4 worm cellular contexts compared by ENCODE assay signal in the genomic region with DNA sequence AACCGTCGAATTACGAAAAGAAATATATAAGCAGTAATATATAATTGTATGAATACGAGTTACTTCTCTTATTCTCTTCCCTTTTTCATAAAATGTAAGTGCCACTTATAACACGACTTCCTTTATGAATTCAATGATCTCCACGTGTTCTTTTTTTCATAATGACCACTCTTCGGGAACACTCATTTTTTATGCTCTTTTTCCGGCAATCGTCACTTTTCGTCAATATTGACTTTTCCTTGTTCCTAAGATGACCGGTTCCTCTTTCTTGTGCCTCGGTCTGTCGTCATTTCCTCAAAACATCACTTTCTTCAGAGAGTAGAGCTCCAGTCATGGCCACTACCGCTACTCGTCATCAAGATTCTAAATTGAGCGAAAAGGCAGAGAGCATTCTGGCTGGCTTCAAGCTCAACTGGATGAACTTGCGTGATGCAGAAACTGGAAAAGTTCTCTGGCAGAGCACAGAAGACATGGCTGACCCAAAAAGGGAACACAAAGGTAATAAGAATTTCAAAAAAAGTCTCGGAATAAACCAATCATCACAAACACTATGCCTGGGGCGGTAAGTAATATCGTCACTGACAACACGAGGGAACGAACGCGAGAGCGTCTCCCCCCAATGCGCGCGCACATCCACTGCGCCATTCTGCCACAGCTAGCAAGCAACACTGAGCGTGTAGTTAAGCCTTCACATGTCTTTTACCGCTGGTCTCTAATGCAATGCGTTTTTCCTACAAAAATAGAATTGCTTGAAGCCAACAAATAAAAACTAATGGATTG.
TF ChIP-seq lines count a peak whose summit lies in the region.

A gene (plus strand): TSS at position 309 of the 780 bp plus-strand sequence.

TF ChIP-seq in whole organism, L2 larva, 48 proteins besides CTCF, POLR2A, EP300 and RAD21 (continues in another document):
- TF ChIP-seq elt-1 (tag; optimal IDR thresholded peaks at IDR 0.05; lab: Kevin White, UChicago) (no peak), unc-55 (GFP tag; optimal IDR thresholded peaks at IDR 0.05; lab: Kevin White, UChicago) (peak; percentile 74), ZK546.5 (tag; optimal IDR thresholded peaks at IDR 0.05; lab: Kevin White, UChicago) (no peak), gmeb-1 (tag; optimal IDR thresholded peaks at IDR 0.05; lab: Kevin White, UChicago) (peak; percentile 68), mab-5 (tag; optimal IDR thresholded peaks at IDR 0.05; lab: Kevin White, UChicago) (peak; percentile 56), ztf-4 (tag; optimal IDR thresholded peaks at IDR 0.05; lab: Kevin White, UChicago) (peak; percentile 60), sma-3 (GFP tag; optimal IDR thresholded peaks at IDR 0.05; lab: Kevin White, UChicago) (peak; percentile 55), sem-4 (tag; optimal IDR thresholded peaks at IDR 0.05; lab: Kevin White, UChicago) (peak; percentile 56), elt-3 (tag; optimal IDR thresholded peaks at IDR 0.05; lab: Kevin White, UChicago) (no peak), lin-39 (tag; optimal IDR thresholded peaks at IDR 0.05; lab: Kevin White, UChicago) (no peak), nhr-23 (tag; optimal IDR thresholded peaks at IDR 0.05; lab: Kevin White, UChicago) (no peak), blmp-1 (tag; optimal IDR thresholded peaks at IDR 0.05; lab: Kevin White, UChicago; ENCODE audit: insufficient read depth) (peak; percentile 25), nhr-129 (tag; optimal IDR thresholded peaks at IDR 0.05; lab: Kevin White, UChicago) (peak; percentile 76), F13H6.1 (tag; optimal IDR thresholded peaks at IDR 0.05; lab: Kevin White, UChicago) (peak; percentile 65), unc-62 (GFP tag; optimal IDR thresholded peaks at IDR 0.05; lab: Kevin White, UChicago) (no peak), lsy-2 (tag; optimal IDR thresholded peaks at IDR 0.05; lab: Kevin White, UChicago) (peak; percentile 7 to 61), aly-2 (tag; optimal IDR thresholded peaks at IDR 0.05; lab: Kevin White, UChicago) (no peak), sma-9 (GFP tag; optimal IDR thresholded peaks at IDR 0.05; lab: Kevin White, UChicago) (peak; percentile 84), sma-9 (tag; optimal IDR thresholded peaks at IDR 0.05; lab: Kevin White, UChicago) (no peak), nhr-6 (tag; optimal IDR thresholded peaks at IDR 0.05; lab: Kevin White, UChicago) (no peak), snpc-4 (tag; optimal IDR thresholded peaks at IDR 0.05; lab: Kevin White, UChicago) (peak; percentile 22)

TF ChIP-seq in whole organism, L4 larva, 104 proteins besides CTCF, POLR2A, EP300 and RAD21 (continues in another document):
- peak; percentile 91 for TF ChIP-seq nhr-111 (GFP tag; optimal IDR thresholded peaks at IDR 0.05; lab: Kevin White, UChicago)
- TF ChIP-seq R02D3.7 (tag; optimal IDR thresholded peaks at IDR 0.05; lab: Kevin White, UChicago): no peak
- peak; percentile 55; the same call in 1 of the 2 replicates for TF ChIP-seq zip-11 (GFP tag; IDR thresholded peaks at IDR 0.05; lab: Robert Waterston, UW)
- peak; percentile 84 for TF ChIP-seq rbr-2 (tag; optimal IDR thresholded peaks at IDR 0.05; lab: Kevin White, UChicago)
- peak; percentile 77 for TF ChIP-seq spr-3 (GFP tag; optimal IDR thresholded peaks at IDR 0.05; lab: Kevin White, UChicago)
- TF ChIP-seq mes-2 (tag; optimal IDR thresholded peaks at IDR 0.05; lab: Kevin White, UChicago; ENCODE audit: poor library complexity, severe bottlenecking): peak; percentile 86
- peak; percentile 40 for TF ChIP-seq nhr-77 (tag; optimal IDR thresholded peaks at IDR 0.05; lab: Kevin White, UChicago)
- peak; percentile 69; the same call in 1 of the 2 replicates for TF ChIP-seq nhr-42 (GFP tag; IDR thresholded peaks at IDR 0.05; lab: Robert Waterston, UW)
- TF ChIP-seq ztf-7 (tag; optimal IDR thresholded peaks at IDR 0.05; lab: Kevin White, UChicago): peak; percentile 40
- peak; percentile 86 for TF ChIP-seq nhr-41 (GFP tag; IDR thresholded peaks at IDR 0.05; lab: Robert Waterston, UW)
- peak; percentile 85 for TF ChIP-seq mdt-29 (GFP tag; IDR thresholded peaks at IDR 0.05; lab: Robert Waterston, UW)
- TF ChIP-seq set-16 (GFP tag; IDR thresholded peaks at IDR 0.05; lab: Robert Waterston, UW): peak; percentile 54; the same call in 1 of the 2 replicates
- TF ChIP-seq madf-5 (GFP tag; IDR thresholded peaks at IDR 0.05; lab: Robert Waterston, UW): peak; percentile 74 to 96; a peak in 3 of 4 replicates
- TF ChIP-seq Y105C5A.15 (GFP tag; IDR thresholded peaks at IDR 0.05; lab: Robert Waterston, UW): 0 out of 2 replicates have a peak, but pooled peaks have one; percentile 68
- peak; percentile 74; the same call in 1 of the 2 replicates for TF ChIP-seq ceh-20 (GFP tag; IDR thresholded peaks at IDR 0.05; lab: Robert Waterston, UW)
- TF ChIP-seq duxl-1 (tag; optimal IDR thresholded peaks at IDR 0.05; lab: Kevin White, UChicago; ENCODE audit: poor library complexity): peak; percentile 83
- peak; percentile 61 for TF ChIP-seq dve-1 (tag; optimal IDR thresholded peaks at IDR 0.05; lab: Kevin White, UChicago; ENCODE audit: insufficient read depth)
- peak; percentile 57 for TF ChIP-seq unc-130 (GFP tag; optimal IDR thresholded peaks at IDR 0.05; lab: Kevin White, UChicago)
- peak; percentile 81 for TF ChIP-seq dmd-9 (GFP tag; IDR thresholded peaks at IDR 0.05; lab: Robert Waterston, UW)

TF ChIP-seq in whole organism, late embryonic, 69 proteins besides CTCF, POLR2A, EP300 and RAD21 (continues in another document):
- TF ChIP-seq F13H6.1 (tag; optimal IDR thresholded peaks at IDR 0.05; lab: Kevin White, UChicago) (peak; percentile 79), C38D4.7 (GFP tag; optimal IDR thresholded peaks at IDR 0.05; lab: Kevin White, UChicago) (peak; percentile 94), ama-1 (optimal IDR thresholded peaks at IDR 0.05; lab: Kevin White, UChicago) (no peak), pax-1 (tag; optimal IDR thresholded peaks at IDR 0.05; lab: Kevin White, UChicago) (no peak), hlh-6 (tag; optimal IDR thresholded peaks at IDR 0.05; lab: Kevin White, UChicago) (peak; percentile 97), ceh-34 (tag; optimal IDR thresholded peaks at IDR 0.05; lab: Kevin White, UChicago) (peak; percentile 93), pha-4 (tag; optimal IDR thresholded peaks at IDR 0.05; lab: Kevin White, UChicago) (no peak), ets-4 (tag; optimal IDR thresholded peaks at IDR 0.05; lab: Kevin White, UChicago) (no peak), pqm-1 (tag; optimal IDR thresholded peaks at IDR 0.05; lab: Kevin White, UChicago) (peak; percentile 84), fkh-6 (tag; optimal IDR thresholded peaks at IDR 0.05; lab: Kevin White, UChicago) (peak; percentile 91), ceh-22 (tag; optimal IDR thresholded peaks at IDR 0.05; lab: Kevin White, UChicago) (no peak), pha-2 (tag; optimal IDR thresholded peaks at IDR 0.05; lab: Kevin White, UChicago) (peak; percentile 91), ceh-18 (tag; optimal IDR thresholded peaks at IDR 0.05; lab: Kevin White, UChicago) (peak; percentile 86), ref-2 (tag; optimal IDR thresholded peaks at IDR 0.05; lab: Kevin White, UChicago) (peak; percentile 91), pat-9 (tag; optimal IDR thresholded peaks at IDR 0.05; lab: Kevin White, UChicago) (peak; percentile 93), ceh-19 (GFP tag; optimal IDR thresholded peaks at IDR 0.05; lab: Kevin White, UChicago) (peak; percentile 96), lim-6 (tag; optimal IDR thresholded peaks at IDR 0.05; lab: Kevin White, UChicago) (peak; percentile 61), ceh-31 (tag; optimal IDR thresholded peaks at IDR 0.05; lab: Kevin White, UChicago) (peak; percentile 86), fkh-10 (GFP tag; optimal IDR thresholded peaks at IDR 0.05; lab: Kevin White, UChicago) (no peak), T23F11.4 (GFP tag; optimal IDR thresholded peaks at IDR 0.05; lab: Kevin White, UChicago) (peak; percentile 95), nhr-232 (tag; optimal IDR thresholded peaks at IDR 0.05; lab: Kevin White, UChicago) (peak; percentile 92), hlh-30 (tag; optimal IDR thresholded peaks at IDR 0.05; lab: Kevin White, UChicago; ENCODE audit: insufficient read depth) (peak; percentile 68)

TF ChIP-seq in whole organism, mixed stage, embryonic, 35 proteins besides CTCF, POLR2A, EP300 and RAD21 (continues in another document):
- TF ChIP-seq ceh-83 (GFP tag; optimal IDR thresholded peaks at IDR 0.05; lab: Kevin White, UChicago) (peak; percentile 98), flh-1 (GFP tag; optimal IDR thresholded peaks at IDR 0.05; lab: Kevin White, UChicago) (peak; percentile 90), ztf-11 (tag; optimal IDR thresholded peaks at IDR 0.05; lab: Kevin White, UChicago) (peak; percentile 60), nhr-28 (tag; optimal IDR thresholded peaks at IDR 0.05; lab: Kevin White, UChicago) (peak; percentile 43), cnd-1 (tag; optimal IDR thresholded peaks at IDR 0.05; lab: Kevin White, UChicago) (peak; percentile 97), elt-1 (tag; optimal IDR thresholded peaks at IDR 0.05; lab: Kevin White, UChicago; ENCODE audit: borderline replicate concordance, insufficient read depth) (peak; percentile 21), sem-2 (GFP tag; optimal IDR thresholded peaks at IDR 0.05; lab: Kevin White, UChicago) (peak; percentile 93), hlh-1 (tag; optimal IDR thresholded peaks at IDR 0.05; lab: Kevin White, UChicago) (peak; percentile 74), unc-120 (tag; optimal IDR thresholded peaks at IDR 0.05; lab: Kevin White, UChicago; ENCODE audit: poor library complexity, severe bottlenecking) (peak; percentile 91), snpc-4 (tag; optimal IDR thresholded peaks at IDR 0.05; lab: Kevin White, UChicago) (no peak), sptf-1 (tag; optimal IDR thresholded peaks at IDR 0.05; lab: Kevin White, UChicago) (peak; percentile 97), nhr-2 (tag; optimal IDR thresholded peaks at IDR 0.05; lab: Kevin White, UChicago) (no peak), mep-1 (tag; optimal IDR thresholded peaks at IDR 0.05; lab: Kevin White, UChicago) (no peak), ces-1 (GFP tag; optimal IDR thresholded peaks at IDR 0.05; lab: Kevin White, UChicago) (no peak), tbx-8 (GFP tag; optimal IDR thresholded peaks at IDR 0.05; lab: Kevin White, UChicago) (peak; percentile 78), nhr-237 (tag; optimal IDR thresholded peaks at IDR 0.05; lab: Kevin White, UChicago) (peak; percentile 21), zip-8 (tag; optimal IDR thresholded peaks at IDR 0.05; lab: Kevin White, UChicago) (no peak), M03D4.4 (tag; optimal IDR thresholded peaks at IDR 0.05; lab: Kevin White, UChicago) (peak; percentile 96), nhr-12 (tag; optimal IDR thresholded peaks at IDR 0.05; lab: Kevin White, UChicago) (no peak), lsy-2 (tag; optimal IDR thresholded peaks at IDR 0.05; lab: Kevin White, UChicago) (peak; percentile 12), drap-1 (GFP tag; optimal IDR thresholded peaks at IDR 0.05; lab: Kevin White, UChicago) (peak; percentile 98), lin-13 (tag; optimal IDR thresholded peaks at IDR 0.05; lab: Kevin White, UChicago) (peak; percentile 55), nhr-76 (tag; optimal IDR thresholded peaks at IDR 0.05; lab: Kevin White, UChicago) (peak; percentile 67), unc-39 (tag; optimal IDR thresholded peaks at IDR 0.05; lab: Kevin White, UChicago) (peak; percentile 59), lin-32 (GFP tag; optimal IDR thresholded peaks at IDR 0.05; lab: Kevin White, UChicago) (peak; percentile 93)
